Fruit fly (Drosophila melanogaster) whole organism, embryonic: ENCODE data around the gene Bhmt.
A peak's percentile ranks its signal among the peaks of the same experiment; 100 is the strongest.

Source experiments
- ATbp ChIP-seq: fragments of 200-800 bp; sonication (Bioruptor generic); optimal IDR thresholded peaks from 2 replicates; lab custom pipeline; 2017; ENCODE audit warnings: missing biosample characterization, mild to moderate bottlenecking, missing genetic modification characterization, missing genetic modification reagents
- Atf3 ChIP-seq: fragments of 200-800 bp; sonication (Bioruptor generic); optimal IDR thresholded peaks from 3 replicates; lab custom pipeline; 2016; ENCODE audit warnings: missing biosample characterization, missing genetic modification characterization
- CG11456 ChIP-seq: fragments of 200-800 bp; sonication (Bioruptor generic); IDR thresholded peaks from 3 replicates; pipeline ENCODE4 v1.3.6; 2022; ENCODE audit warnings: missing biosample characterization, missing genetic modification characterization
- CG11723 ChIP-seq: fragments of 200-800 bp; sonication (Bioruptor generic); optimal IDR thresholded peaks from 2 replicates; lab custom pipeline; 2017; ENCODE audit warnings: missing biosample characterization, mild to moderate bottlenecking, missing genetic modification characterization
- CG13296 ChIP-seq: fragments of 200-800 bp; sonication (Bioruptor generic); optimal IDR thresholded peaks from 3 replicates; lab custom pipeline; 2018; ENCODE audit warnings: missing biosample characterization, mild to moderate bottlenecking, missing genetic modification characterization
- CG15011 ChIP-seq: fragments of 200-800 bp; sonication (Bioruptor generic); optimal IDR thresholded peaks from 3 replicates; lab custom pipeline; 2018; ENCODE audit warnings: missing biosample characterization, mild to moderate bottlenecking, missing genetic modification characterization
- CG15073 ChIP-seq: fragments of 200-800 bp; sonication (Bioruptor generic); optimal IDR thresholded peaks from 2 replicates; lab custom pipeline; 2016; ENCODE audit warnings: missing biosample characterization, missing genetic modification characterization
- CG15479 ChIP-seq: fragments of 200-800 bp; sonication (Bioruptor generic); optimal IDR thresholded peaks from 3 replicates; lab custom pipeline; 2019; ENCODE audit warnings: missing biosample characterization, mild to moderate bottlenecking, missing genetic modification characterization, moderate library complexity
- CG2120 ChIP-seq: fragments of 200-800 bp; sonication (Bioruptor generic); optimal IDR thresholded peaks from 3 replicates; lab custom pipeline; 2016; ENCODE audit warnings: missing biosample characterization, missing genetic modification characterization
- CG2202 ChIP-seq: fragments of 200-800 bp; sonication (Bioruptor generic); optimal IDR thresholded peaks from 2 replicates; lab custom pipeline; 2018; ENCODE audit warnings: missing biosample characterization, mild to moderate bottlenecking, missing genetic modification characterization
- CG31388 ChIP-seq: fragments of 200-800 bp; sonication (Bioruptor generic); optimal IDR thresholded peaks from 2 replicates; lab custom pipeline; 2016; ENCODE audit warnings: missing biosample characterization, missing genetic modification characterization
- CG3847 ChIP-seq: fragments of 200-800 bp; sonication (Bioruptor generic); IDR thresholded peaks from 2 replicates; pipeline ENCODE4 v1.3.6; 2022; ENCODE audit warnings: missing biosample characterization, missing genetic modification characterization
- CG43689 ChIP-seq: fragments of 200-800 bp; sonication (Bioruptor generic); IDR thresholded peaks from 2 replicates; pipeline ENCODE4 v1.3.6; 2022; ENCODE audit warnings: missing biosample characterization, missing genetic modification characterization
- CG6254 ChIP-seq: fragments of 200-800 bp; sonication (Bioruptor generic); optimal IDR thresholded peaks from 3 replicates; lab custom pipeline; 2017; ENCODE audit warnings: mild to moderate bottlenecking, missing biosample characterization, missing genetic modification reagents, missing genetic modification characterization
- CG6791 ChIP-seq: fragments of 200-800 bp; sonication (Bioruptor generic); IDR thresholded peaks from 3 replicates; pipeline ENCODE4 v1.3.6; 2022; ENCODE audit warnings: missing biosample characterization, missing genetic modification characterization; ENCODE audit not compliant: partially characterized antibody
- CG7963 ChIP-seq: fragments of 200-800 bp; sonication (Bioruptor generic); IDR thresholded peaks from 3 replicates; pipeline ENCODE4 v1.3.6; 2022; ENCODE audit warnings: missing biosample characterization, missing genetic modification characterization; ENCODE audit not compliant: partially characterized antibody
- CG8388 ChIP-seq: fragments of 200-800 bp; sonication (Bioruptor generic); optimal IDR thresholded peaks from 2 replicates; lab custom pipeline; 2019; ENCODE audit warnings: missing biosample characterization, mild to moderate bottlenecking, missing genetic modification characterization, moderate library complexity
- CG9797 ChIP-seq: fragments of 200-800 bp; sonication (Bioruptor generic); optimal IDR thresholded peaks from 3 replicates; lab custom pipeline; 2018; ENCODE audit warnings: missing biosample characterization, mild to moderate bottlenecking, missing genetic modification characterization
- Camta ChIP-seq: fragments of 200-800 bp; sonication (Bioruptor generic); optimal IDR thresholded peaks from 2 replicates; lab custom pipeline; 2016; ENCODE audit warnings: missing biosample characterization, missing genetic modification characterization
- Chrac-16 ChIP-seq: fragments of 200-800 bp; sonication (Bioruptor generic); optimal IDR thresholded peaks from 3 replicates; lab custom pipeline; 2016; ENCODE audit warnings: missing biosample characterization, missing genetic modification characterization
- D19A ChIP-seq: fragments of 200-800 bp; optimal IDR thresholded peaks from 3 replicates; lab custom pipeline; 2019; ENCODE audit warnings: missing biosample characterization, mild to moderate bottlenecking, missing genetic modification characterization, moderate library complexity
- Dek ChIP-seq: fragments of 200-800 bp; sonication (Bioruptor generic); optimal IDR thresholded peaks from 3 replicates; lab custom pipeline; 2019; ENCODE audit warnings: missing biosample characterization, mild to moderate bottlenecking, missing genetic modification characterization, moderate library complexity
- Elba2 ChIP-seq: fragments of 200-800 bp; sonication (Bioruptor generic); optimal IDR thresholded peaks from 3 replicates; lab custom pipeline; 2016; ENCODE audit warnings: missing biosample characterization, missing genetic modification characterization
- Ets97D ChIP-seq: fragments of 200-800 bp; sonication (Bioruptor generic); optimal IDR thresholded peaks from 3 replicates; lab custom pipeline; 2016; ENCODE audit warnings: missing biosample characterization, missing genetic modification characterization
- HLH3B ChIP-seq: fragments of 200-800 bp; sonication (Bioruptor generic); IDR thresholded peaks from 2 replicates; pipeline ENCODE4 v1.3.6; 2022; ENCODE audit warnings: missing biosample characterization, missing genetic modification characterization
- HLH4C ChIP-seq: fragments of 200-800 bp; sonication (Bioruptor generic); IDR thresholded peaks from 3 replicates; pipeline ENCODE4 v1.3.6; 2022; ENCODE audit warnings: missing biosample characterization, missing genetic modification characterization; ENCODE audit not compliant: partially characterized antibody
- Hmx ChIP-seq: fragments of 200-800 bp; sonication (Bioruptor generic); optimal IDR thresholded peaks from 2 replicates; lab custom pipeline; 2016; ENCODE audit warnings: missing biosample characterization, missing genetic modification characterization
- Hr39 ChIP-seq: fragments of >200 bp; optimal IDR thresholded peaks from 2 replicates; lab custom pipeline; 2017
- Hr51 ChIP-seq, 2 experiments: fragments of 200-800 bp; sonication (Bioruptor generic); optimal IDR thresholded peaks; 2 replicates in 1 of 2; 3 replicates in 1 of 2; lab custom pipeline; 2016 to 2018; ENCODE audit warnings: missing biosample characterization in 2 of 2, missing genetic modification characterization in 2 of 2, mild to moderate bottlenecking in 1 of 2, moderate library complexity in 1 of 2
- Med ChIP-seq: fragments of 200-800 bp; sonication (Bioruptor generic); peaks from one replicate; lab custom pipeline; 2016; ENCODE audit warnings: missing biosample characterization, missing genetic modification characterization, mild to moderate bottlenecking, inconsistent platforms, moderate library complexity
- Mrtf ChIP-seq: fragments of 200-800 bp; sonication (Bioruptor generic); IDR thresholded peaks from 3 replicates; pipeline ENCODE4 v1.3.6; 2022; ENCODE audit warnings: missing biosample characterization, missing genetic modification characterization
- Neu2 ChIP-seq: fragments of 200-800 bp; sonication (Bioruptor generic); optimal IDR thresholded peaks from 3 replicates; lab custom pipeline; 2016; ENCODE audit warnings: missing biosample characterization, missing genetic modification characterization, borderline replicate concordance
- Nf-YA ChIP-seq: fragments of 200-800 bp; sonication (Bioruptor generic); IDR thresholded peaks from 2 replicates; pipeline ENCODE4 v1.3.6; 2022; ENCODE audit warnings: missing biosample characterization, missing genetic modification characterization
- Six4 ChIP-seq: fragments of 200-800 bp; sonication (Bioruptor generic); optimal IDR thresholded peaks from 2 replicates; lab custom pipeline; 2016; ENCODE audit warnings: missing biosample characterization, missing genetic modification characterization
- ab ChIP-seq: fragments of 200-800 bp; sonication (Bioruptor generic); optimal IDR thresholded peaks from 2 replicates; lab custom pipeline; 2016; ENCODE audit warnings: missing biosample characterization, missing genetic modification characterization
- crol ChIP-seq: fragments of 200-800 bp; sonication (Bioruptor generic); IDR thresholded peaks from 2 replicates; pipeline ENCODE4 v1.3.6; 2022; ENCODE audit warnings: missing biosample characterization, missing genetic modification characterization
- fd102C ChIP-seq: fragments of 200-800 bp; sonication (Bioruptor generic); optimal IDR thresholded peaks from 2 replicates; lab custom pipeline; 2018; ENCODE audit warnings: missing biosample characterization, mild to moderate bottlenecking, missing genetic modification characterization, moderate library complexity
- ftz-f1 ChIP-seq: fragments of 200-800 bp; sonication (Bioruptor generic); optimal IDR thresholded peaks from 2 replicates; lab custom pipeline; 2016; ENCODE audit warnings: missing biosample characterization, missing genetic modification characterization
- grn ChIP-seq: fragments of 200-800 bp; sonication (Bioruptor generic); optimal IDR thresholded peaks from 3 replicates; lab custom pipeline; 2017; ENCODE audit warnings: missing biosample characterization, missing genetic modification characterization
- gsb ChIP-seq: fragments of 200-800 bp; sonication (Bioruptor generic); IDR thresholded peaks from 2 replicates; pipeline ENCODE4 v1.3.6; 2022; ENCODE audit warnings: missing biosample characterization, missing genetic modification characterization
- gt ChIP-seq: fragments of 200-800 bp; sonication (Bioruptor generic); IDR thresholded peaks from 2 replicates; pipeline ENCODE4 v1.3.6; 2022; ENCODE audit warnings: missing biosample characterization, missing genetic modification characterization
- her ChIP-seq: fragments of 200-800 bp; sonication (Bioruptor generic); optimal IDR thresholded peaks from 2 replicates; lab custom pipeline; 2016; ENCODE audit warnings: missing biosample characterization, missing genetic modification characterization
- jigr1 ChIP-seq: fragments of 200-800 bp; sonication (Bioruptor generic); IDR thresholded peaks from 3 replicates; pipeline ENCODE4 v1.3.6; 2022; ENCODE audit warnings: missing biosample characterization, missing genetic modification characterization
- odd ChIP-seq: fragments of 200-800 bp; sonication (Bioruptor generic); optimal IDR thresholded peaks from 2 replicates; lab custom pipeline; 2017; ENCODE audit warnings: missing biosample characterization, mild to moderate bottlenecking, missing genetic modification characterization
- p53 ChIP-seq: fragments of 200-800 bp; sonication (Bioruptor generic); optimal IDR thresholded peaks from 2 replicates; lab custom pipeline; 2016; ENCODE audit warnings: missing biosample characterization, missing genetic modification characterization
- scrt ChIP-seq: fragments of 200-800 bp; sonication (Bioruptor generic); optimal IDR thresholded peaks from 2 replicates; lab custom pipeline; 2018; ENCODE audit warnings: missing biosample characterization, mild to moderate bottlenecking, missing genetic modification characterization, moderate library complexity
- sd ChIP-seq: fragments of 200-800 bp; sonication (Bioruptor generic); optimal IDR thresholded peaks from 3 replicates; lab custom pipeline; 2018; ENCODE audit warnings: missing biosample characterization, mild to moderate bottlenecking, missing genetic modification characterization, moderate library complexity
- tgo ChIP-seq: fragments of 200-800 bp; sonication (Bioruptor generic); IDR thresholded peaks from 3 replicates; pipeline ENCODE4 v1.3.6; 2022; ENCODE audit warnings: missing biosample characterization, missing genetic modification characterization
- tio ChIP-seq: fragments of 200-800 bp; sonication (Bioruptor generic); optimal IDR thresholded peaks from 2 replicates; lab custom pipeline; 2017; ENCODE audit warnings: missing biosample characterization, missing genetic modification characterization, inconsistent platforms
- trh ChIP-seq: fragments of 200-800 bp; sonication (Bioruptor generic); optimal IDR thresholded peaks from 2 replicates; lab custom pipeline; 2016; ENCODE audit warnings: missing biosample characterization, missing genetic modification characterization
- zen2 ChIP-seq: fragments of 200-800 bp; sonication (Bioruptor generic); IDR thresholded peaks from 3 replicates; pipeline ENCODE4 v1.3.6; 2022; ENCODE audit warnings: missing biosample characterization, missing genetic modification characterization; ENCODE audit not compliant: partially characterized antibody
- zfh1 ChIP-seq: fragments of 200-800 bp; sonication (Bioruptor generic); IDR thresholded peaks from 3 replicates; pipeline ENCODE4 v1.3.6; 2022; ENCODE audit warnings: missing biosample characterization, missing genetic modification characterization

The Bhmt gene

DNA sequence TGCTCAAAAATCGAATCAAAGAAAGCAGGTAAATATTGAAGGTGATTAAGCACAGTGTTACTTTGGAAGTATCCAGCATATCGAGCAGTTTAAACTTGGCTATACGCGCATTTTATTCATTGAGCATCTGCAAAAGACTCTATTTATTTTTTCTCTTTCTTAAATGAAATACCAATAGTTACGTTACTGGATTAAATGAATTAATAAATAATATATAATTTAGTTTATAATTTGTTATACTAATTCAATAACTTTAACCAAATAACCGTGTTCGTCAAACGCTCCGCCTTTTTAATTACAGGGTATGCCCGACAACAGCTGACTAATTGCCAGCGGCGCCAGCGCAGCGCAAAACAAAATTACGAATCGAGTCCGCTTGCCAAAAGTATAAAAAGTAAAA is 9.7 kb upstream of the Bhmt start (continued):
- TF ChIP-seq Dek: peak; percentile 34
- TF ChIP-seq tgo (GFP tag; lab: Robert Waterston, UW): peak; percentile 65
- peak; percentile 23; the same call in 1 of the 2 replicates for TF ChIP-seq gsb (GFP tag; lab: Robert Waterston, UW)
- TF ChIP-seq Hr39 (lab: Kevin White, UChicago): no peak
- TF ChIP-seq ftz-f1: no peak
- TF ChIP-seq Hmx (GFP tag; lab: Kevin White, UChicago): no peak
- no peak for TF ChIP-seq grn (GFP tag; lab: Kevin White, UChicago)
- TF ChIP-seq CG15011: no peak
- TF ChIP-seq D19A: peak; percentile 30
- TF ChIP-seq ATbp (GFP tag; lab: Kevin White, UChicago): no peak
- no peak for TF ChIP-seq zfh1 (GFP tag; lab: Robert Waterston, UW)
- no peak for TF ChIP-seq CG15479 (GFP tag; lab: Kevin White, UChicago)
- TF ChIP-seq sd (tag; lab: Kevin White, UChicago): no peak
- TF ChIP-seq Chrac-16: no peak
- peak; percentile 60 for TF ChIP-seq CG3847
- no peak for TF ChIP-seq ab (GFP tag; lab: Kevin White, UChicago)
- peak; percentile 65 for TF ChIP-seq CG13296 (GFP tag; lab: Kevin White, UChicago)
- no peak for TF ChIP-seq Mrtf
- no peak for TF ChIP-seq CG31388 (GFP tag; lab: Kevin White, UChicago)
- TF ChIP-seq CG8388 (GFP tag; lab: Kevin White, UChicago): no peak
- no peak for TF ChIP-seq crol (GFP tag; lab: Robert Waterston, UW)
- TF ChIP-seq fd102C: no peak
- no peak for TF ChIP-seq CG6254 (GFP tag; lab: Kevin White, UChicago)
- no peak for TF ChIP-seq Six4
- TF ChIP-seq scrt (GFP tag; lab: Kevin White, UChicago): peak; percentile 13
- 0 out of 3 replicates have a peak, but pooled peaks have one; percentile 12 for TF ChIP-seq CG11456
- TF ChIP-seq odd (GFP tag; lab: Kevin White, UChicago): no peak
- no peak for TF ChIP-seq Ets97D (GFP tag; lab: Kevin White, UChicago)
- no peak for TF ChIP-seq Atf3 (GFP tag; lab: Kevin White, UChicago)
- no peak for TF ChIP-seq CG43689 (GFP tag; lab: Robert Waterston, UW)
- TF ChIP-seq CG6791 (GFP tag; lab: Robert Waterston, UW): no peak
- TF ChIP-seq trh (GFP tag; lab: Kevin White, UChicago): no peak
- no peak for TF ChIP-seq Neu2 (GFP tag; lab: Kevin White, UChicago)
- TF ChIP-seq Camta: no peak
- no peak for TF ChIP-seq Med (GFP tag; lab: Kevin White, UChicago)
- no peak for TF ChIP-seq gt
- no peak for TF ChIP-seq Elba2
- no peak for TF ChIP-seq her (GFP tag; lab: Kevin White, UChicago)
- TF ChIP-seq CG2202 (tag; lab: Kevin White, UChicago): no peak
- TF ChIP-seq Nf-YA (GFP tag; lab: Robert Waterston, UW): no peak
- TF ChIP-seq jigr1 (GFP tag; lab: Robert Waterston, UW): no peak
- no peak for TF ChIP-seq CG2120
- no peak for TF ChIP-seq CG11723 (GFP tag; lab: Kevin White, UChicago)
- no peak for TF ChIP-seq zen2
- peak in 1 of 2 experiments; percentile 47 for TF ChIP-seq Hr51 (GFP tag; optimal IDR thresholded peaks at IDR 0.05; lab: Kevin White, UChicago)
- no peak for TF ChIP-seq tio (GFP tag; lab: Kevin White, UChicago)
- TF ChIP-seq p53: no peak
- TF ChIP-seq CG15073: no peak
- no peak for TF ChIP-seq HLH4C
- TF ChIP-seq CG7963 (GFP tag; lab: Robert Waterston, UW): no peak
- no peak for TF ChIP-seq CG9797 (GFP tag; lab: Kevin White, UChicago)
- no peak for TF ChIP-seq HLH3B
